Worm (Caenorhabditis elegans): ENCODE data around the gene M110.10.

Gene M110.10

DNA sequence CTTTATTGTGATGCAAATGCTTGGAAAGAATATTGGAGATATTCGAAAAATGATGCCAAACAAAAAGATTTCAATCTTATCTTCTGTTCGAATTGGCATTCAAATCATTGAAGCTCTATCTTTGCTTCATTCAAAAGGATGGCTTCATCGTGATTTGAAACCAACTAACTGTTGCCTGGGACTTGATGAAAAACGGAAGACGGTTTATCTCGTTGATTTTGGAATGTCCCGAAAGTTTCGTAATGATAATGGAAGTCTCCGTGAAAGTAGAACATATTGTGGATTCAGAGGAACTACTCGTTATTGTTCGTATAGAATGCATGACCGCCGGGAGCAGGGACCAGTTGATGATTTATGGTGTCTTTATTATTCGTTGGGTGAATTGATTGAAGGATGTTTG is 40.1 kb downstream of the M110.10 start:
- no peak for TF ChIP-seq hnd-1 (tag; optimal IDR thresholded peaks at IDR 0.05)
- no peak for TF ChIP-seq pes-1 (GFP tag; IDR thresholded peaks at IDR 0.05)
- no peak for TF ChIP-seq hmbx-1 (tag; optimal IDR thresholded peaks at IDR 0.05)
- TF ChIP-seq sea-1 (GFP tag; conservative IDR thresholded peaks at IDR 0.05): no peak
- TF ChIP-seq ceh-13 (GFP tag; optimal IDR thresholded peaks at IDR 0.05): no peak
- no peak for TF ChIP-seq tra-4 (tag; optimal IDR thresholded peaks at IDR 0.05)
- no peak for TF ChIP-seq B0310.2 (tag; optimal IDR thresholded peaks at IDR 0.05)
- no peak for TF ChIP-seq F13C5.2 (tag; optimal IDR thresholded peaks at IDR 0.05)
- TF ChIP-seq tbx-11 (GFP tag; IDR thresholded peaks at IDR 0.05): no peak
- TF ChIP-seq flt-1 (GFP tag; IDR thresholded peaks at IDR 0.05): no peak
- TF ChIP-seq ceh-36 (tag; optimal IDR thresholded peaks at IDR 0.05): no peak
- TF ChIP-seq hmg-4 (GFP tag; optimal IDR thresholded peaks at IDR 0.05): no peak
- no peak for TF ChIP-seq scrt-1 (GFP tag; IDR thresholded peaks at IDR 0.05)
- no peak for TF ChIP-seq ets-7 (tag; optimal IDR thresholded peaks at IDR 0.05)
- TF ChIP-seq tbx-37 (GFP tag; conservative IDR thresholded peaks at IDR 0.05): no peak
- TF ChIP-seq aly-1 (tag; optimal IDR thresholded peaks at IDR 0.05): no peak
- no peak for TF ChIP-seq ama-1 (optimal IDR thresholded peaks at IDR 0.05)

DNA sequence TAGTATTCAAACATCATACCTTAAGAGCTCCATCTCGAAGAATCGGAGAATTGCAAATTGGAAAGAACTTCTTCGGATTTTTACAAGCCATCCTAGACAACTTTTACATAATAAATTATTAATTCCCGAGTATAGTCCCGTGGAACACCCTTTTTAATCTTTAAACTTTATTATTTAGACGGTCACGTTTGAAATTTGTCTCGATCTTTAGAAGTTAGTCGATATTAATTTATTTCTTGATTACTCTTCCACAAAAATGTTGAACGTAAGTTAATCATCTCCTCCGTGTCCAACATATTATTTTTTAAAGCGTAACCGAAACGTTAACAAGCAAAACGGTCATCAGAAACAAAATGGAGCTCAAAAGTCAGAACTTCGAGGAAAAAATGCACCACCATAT is 40.8 kb downstream of the M110.10 start, which contains the start of the genes decr-1.3 and T05C12.1:
Gene decr-1.3 (minus strand): TSS at position 101 of the 400 bp plus-strand sequence.
Gene T05C12.1 (plus strand): TSS at position 232 of the 400 bp plus-strand sequence.
- no peak for TF ChIP-seq aly-1 (tag; optimal IDR thresholded peaks at IDR 0.05)
- TF ChIP-seq F13C5.2 (tag; optimal IDR thresholded peaks at IDR 0.05): no peak
- no peak for TF ChIP-seq ama-1 (optimal IDR thresholded peaks at IDR 0.05)
- no peak for TF ChIP-seq B0310.2 (tag; optimal IDR thresholded peaks at IDR 0.05)
- no peak for TF ChIP-seq pes-1 (GFP tag; IDR thresholded peaks at IDR 0.05)
- TF ChIP-seq tbx-37 (GFP tag; conservative IDR thresholded peaks at IDR 0.05): no peak
- TF ChIP-seq tra-4 (tag; optimal IDR thresholded peaks at IDR 0.05): no peak
- TF ChIP-seq ets-7 (tag; optimal IDR thresholded peaks at IDR 0.05): no peak
- no peak for TF ChIP-seq hmg-4 (GFP tag; optimal IDR thresholded peaks at IDR 0.05)
- TF ChIP-seq ceh-13 (GFP tag; optimal IDR thresholded peaks at IDR 0.05): no peak
- TF ChIP-seq tbx-11 (GFP tag; IDR thresholded peaks at IDR 0.05): no peak
- no peak for TF ChIP-seq scrt-1 (GFP tag; IDR thresholded peaks at IDR 0.05)

DNA sequence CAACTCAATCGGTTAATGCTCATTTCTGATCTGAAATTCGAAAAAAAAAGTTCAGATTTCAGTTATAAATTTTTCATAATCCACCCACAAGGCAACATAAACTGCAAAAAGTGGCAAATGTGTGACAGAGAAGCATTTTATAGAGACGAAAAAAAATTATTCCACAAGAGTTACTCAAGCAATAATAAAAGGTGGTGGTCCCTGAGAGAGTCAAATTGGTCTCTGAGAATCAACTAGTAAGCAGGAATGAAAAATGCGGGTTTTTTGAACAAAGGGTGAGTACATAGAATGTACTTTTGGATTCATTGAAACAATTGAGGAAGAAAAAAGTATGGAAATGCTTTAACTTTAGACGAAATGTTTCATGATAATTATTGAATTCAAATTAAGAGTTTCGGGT is 43.9 kb downstream of the M110.10 start, which contains the start of gene T05C12.11:
Gene T05C12.11 (minus strand): TSS at position 101 of the 400 bp plus-strand sequence.
- no peak for TF ChIP-seq ceh-36 (tag; optimal IDR thresholded peaks at IDR 0.05)
- TF ChIP-seq flt-1 (GFP tag; IDR thresholded peaks at IDR 0.05): no peak
- TF ChIP-seq tbx-37 (GFP tag; conservative IDR thresholded peaks at IDR 0.05): no peak
- no peak for TF ChIP-seq F13C5.2 (tag; optimal IDR thresholded peaks at IDR 0.05)
- TF ChIP-seq B0310.2 (tag; optimal IDR thresholded peaks at IDR 0.05): no peak
- no peak for TF ChIP-seq scrt-1 (GFP tag; IDR thresholded peaks at IDR 0.05)
- no peak for TF ChIP-seq sea-1 (GFP tag; conservative IDR thresholded peaks at IDR 0.05)
- TF ChIP-seq hmg-4 (GFP tag; optimal IDR thresholded peaks at IDR 0.05): no peak
- no peak for TF ChIP-seq hnd-1 (tag; optimal IDR thresholded peaks at IDR 0.05)
- TF ChIP-seq ets-7 (tag; optimal IDR thresholded peaks at IDR 0.05): no peak
- TF ChIP-seq tbx-11 (GFP tag; IDR thresholded peaks at IDR 0.05): no peak
- TF ChIP-seq aly-1 (tag; optimal IDR thresholded peaks at IDR 0.05): no peak
- no peak for TF ChIP-seq hmbx-1 (tag; optimal IDR thresholded peaks at IDR 0.05)

DNA sequence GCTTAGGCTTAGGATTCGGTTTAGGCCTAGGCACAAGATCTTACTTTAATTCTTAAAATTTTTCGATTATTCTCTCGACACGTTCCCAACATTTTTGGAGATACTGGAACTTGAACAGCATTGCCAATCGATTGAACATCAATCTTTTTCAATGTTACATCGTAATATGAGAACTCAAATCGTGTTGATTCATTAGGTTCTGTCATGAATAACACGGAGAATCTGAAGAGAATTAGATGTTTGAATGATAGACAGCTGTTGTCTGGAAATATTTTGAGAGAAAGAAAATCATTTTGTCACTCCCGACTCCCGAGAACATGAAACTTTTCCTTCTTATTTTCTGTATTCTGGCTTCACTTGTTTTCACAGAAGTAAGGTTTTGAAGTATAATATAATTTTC is 45.0 kb downstream of the M110.10 start, which contains the start of gene T05C12.15:
Gene T05C12.15 (plus strand): TSS at position 301 of the 400 bp plus-strand sequence.
- no peak for TF ChIP-seq flt-1 (GFP tag; IDR thresholded peaks at IDR 0.05)
- TF ChIP-seq ama-1 (optimal IDR thresholded peaks at IDR 0.05): no peak
- no peak for TF ChIP-seq F13C5.2 (tag; optimal IDR thresholded peaks at IDR 0.05)
- no peak for TF ChIP-seq aly-1 (tag; optimal IDR thresholded peaks at IDR 0.05)
- no peak for TF ChIP-seq tbx-11 (GFP tag; IDR thresholded peaks at IDR 0.05)
- TF ChIP-seq B0310.2 (tag; optimal IDR thresholded peaks at IDR 0.05): no peak
- no peak for TF ChIP-seq scrt-1 (GFP tag; IDR thresholded peaks at IDR 0.05)
- TF ChIP-seq hnd-1 (tag; optimal IDR thresholded peaks at IDR 0.05): no peak
- TF ChIP-seq tbx-37 (GFP tag; conservative IDR thresholded peaks at IDR 0.05): no peak
- no peak for TF ChIP-seq tra-4 (tag; optimal IDR thresholded peaks at IDR 0.05)
- no peak for TF ChIP-seq ceh-13 (GFP tag; optimal IDR thresholded peaks at IDR 0.05)
- no peak for TF ChIP-seq sea-1 (GFP tag; conservative IDR thresholded peaks at IDR 0.05)
